Fruit fly (Drosophila melanogaster) whole organism, larva: ENCODE results near the gene Lcp65Af.
"Not testable (repeated sequence)": the region's sequence is repeated elsewhere in the genome, so short reads cannot be mapped to it uniquely, and the experiment has no call there.

Source experiments
- noc ChIP-seq: fragments of 200-800 bp; sonication (Bioruptor generic); optimal IDR thresholded peaks from 3 replicates; lab custom pipeline; 2019; ENCODE audit warnings: missing biosample characterization, mild to moderate bottlenecking, missing genetic modification characterization, moderate library complexity

Gene Lcp65Af

DNA sequence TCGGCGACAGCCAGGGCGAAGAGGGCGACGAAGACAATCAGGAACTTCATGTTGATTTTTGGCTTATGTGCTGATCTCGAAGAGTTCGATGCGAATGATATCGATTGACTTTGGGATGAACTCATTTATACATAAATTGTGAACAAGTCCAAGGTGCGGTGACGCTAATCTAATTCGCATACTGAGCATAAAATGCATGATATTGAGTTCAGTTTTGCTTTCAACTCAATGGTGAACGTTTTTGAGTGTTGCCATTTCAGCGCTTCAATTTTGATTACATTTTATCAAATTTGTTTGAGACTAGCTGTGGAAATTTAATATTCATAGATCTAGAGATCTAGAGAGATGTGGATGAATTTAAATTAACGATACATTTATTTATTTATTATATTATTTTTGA, at the start of gene Lcp65Af:
Lcp65Af (minus strand) TSS at position 101 of the 400 bp plus-strand sequence.
- TF ChIP-seq noc (tag; lab: Kevin White, UChicago): no peak

DNA sequence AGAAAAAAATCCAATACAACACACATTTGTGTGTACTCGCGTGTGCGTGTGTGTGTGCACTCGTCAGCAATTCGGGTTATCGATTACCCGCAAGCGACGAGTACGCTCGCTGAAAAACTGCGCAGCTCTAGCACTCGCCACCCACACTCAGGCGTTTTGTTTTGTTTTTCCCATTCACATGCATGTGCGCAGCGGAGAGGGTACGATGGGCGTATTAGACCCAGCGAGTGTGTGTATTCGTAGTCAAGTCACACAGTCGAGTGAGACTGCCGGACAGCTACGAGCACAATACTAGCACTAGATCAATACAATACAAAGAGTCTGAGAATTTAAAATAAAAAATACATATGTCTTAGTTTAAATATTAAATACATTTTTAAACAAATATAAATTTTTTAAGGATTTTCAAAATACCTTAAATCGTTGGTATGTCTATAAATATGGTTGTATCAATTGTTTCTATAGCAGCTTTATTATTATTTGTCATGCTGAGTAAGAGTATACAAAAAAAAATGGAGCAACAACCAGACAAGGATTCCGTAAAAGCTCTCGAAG, 48.4 kb upstream of the Lcp65Af start, which contains the start of the genes D19B and CG43293:
D19B (minus strand) TSS at position 37 of the 555 bp plus-strand sequence.
CG43293 (plus strand) TSS at position 306 of the 555 bp plus-strand sequence.
- TF ChIP-seq noc (tag; lab: Kevin White, UChicago): peak; percentile 72

DNA sequence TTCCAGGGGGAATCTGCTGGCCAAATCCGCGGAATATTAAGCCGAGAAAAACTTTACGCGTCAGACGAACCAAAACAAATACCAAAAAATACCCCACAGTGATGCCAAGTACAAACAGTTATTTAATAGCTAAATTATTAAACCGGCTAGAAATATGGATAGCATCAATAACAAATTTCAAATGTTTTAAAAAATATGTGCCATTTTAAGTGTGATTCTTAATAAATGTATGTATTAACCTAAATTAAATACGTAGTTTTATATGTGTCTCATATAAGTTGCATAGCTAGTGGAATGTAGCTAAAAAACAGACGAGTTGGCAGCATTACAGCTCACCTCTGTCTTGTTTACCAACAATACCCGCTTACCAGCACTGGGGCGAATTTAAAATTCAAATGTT, 45.2 kb upstream of the Lcp65Af start, which contains the start of gene CG10274:
CG10274 (minus strand) TSS at position 54 of the 400 bp plus-strand sequence.
- TF ChIP-seq noc (tag; lab: Kevin White, UChicago): no peak

DNA sequence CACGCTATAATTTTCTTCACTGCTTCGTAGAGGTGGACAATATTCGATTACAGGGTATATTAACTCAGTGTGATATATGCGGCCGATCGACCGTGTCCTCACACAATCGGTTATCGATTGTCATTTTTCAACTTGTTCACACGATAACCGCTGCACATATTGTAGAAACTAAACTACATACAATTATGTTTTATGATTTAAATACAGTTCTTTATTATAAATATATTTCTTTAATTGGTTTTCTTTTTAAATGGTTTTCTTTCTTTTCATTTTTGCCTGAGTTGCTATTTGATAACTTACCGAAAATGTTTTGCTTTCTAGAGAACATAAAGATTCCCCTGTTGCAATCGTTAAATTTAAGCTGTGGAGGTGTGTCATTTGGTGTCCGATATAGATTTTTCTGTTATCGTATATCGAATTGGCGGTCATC, 37.2 kb upstream of the Lcp65Af start, which contains the start of the genes fmt and CG7376:
fmt (minus strand) TSS at position 55 of the 430 bp plus-strand sequence.
CG7376 (plus strand) TSS at position 423 of the 430 bp plus-strand sequence.
- no peak for TF ChIP-seq noc (tag; lab: Kevin White, UChicago)

DNA sequence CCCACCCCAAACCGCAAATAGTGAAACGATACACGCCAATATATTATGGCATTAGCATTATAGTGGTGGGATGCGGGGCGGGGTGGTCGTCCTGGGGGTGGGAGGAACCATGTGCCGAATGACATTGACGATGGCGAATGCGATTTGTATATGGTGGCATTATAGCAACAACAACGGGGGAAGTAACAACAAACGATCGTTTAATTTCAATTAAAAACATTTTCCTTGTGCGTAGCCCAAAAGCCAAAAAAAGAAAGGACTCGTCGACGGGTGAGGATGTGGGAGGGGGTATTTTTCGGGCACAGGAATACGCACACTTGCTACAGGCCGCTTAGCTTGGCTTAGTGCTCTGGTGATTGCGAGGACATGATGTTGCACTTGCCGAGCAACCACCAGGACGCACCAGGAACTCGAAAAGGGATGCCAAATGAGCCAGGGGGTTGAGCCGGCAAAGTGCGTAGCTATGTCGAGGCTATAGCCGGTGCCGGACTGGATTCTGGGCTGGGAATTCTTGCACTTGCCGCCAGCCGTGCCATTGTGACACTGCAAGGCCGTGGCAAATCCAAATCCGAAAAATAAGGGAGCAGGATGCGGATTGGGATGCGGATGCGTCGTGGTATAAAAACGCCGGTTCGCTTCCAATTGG, 26.0 kb upstream of the Lcp65Af start, which contains the start of gene Prdm13:
Prdm13 (plus strand) TSS at position 645 of the 646 bp plus-strand sequence.
- TF ChIP-seq noc (tag; lab: Kevin White, UChicago): no peak

DNA sequence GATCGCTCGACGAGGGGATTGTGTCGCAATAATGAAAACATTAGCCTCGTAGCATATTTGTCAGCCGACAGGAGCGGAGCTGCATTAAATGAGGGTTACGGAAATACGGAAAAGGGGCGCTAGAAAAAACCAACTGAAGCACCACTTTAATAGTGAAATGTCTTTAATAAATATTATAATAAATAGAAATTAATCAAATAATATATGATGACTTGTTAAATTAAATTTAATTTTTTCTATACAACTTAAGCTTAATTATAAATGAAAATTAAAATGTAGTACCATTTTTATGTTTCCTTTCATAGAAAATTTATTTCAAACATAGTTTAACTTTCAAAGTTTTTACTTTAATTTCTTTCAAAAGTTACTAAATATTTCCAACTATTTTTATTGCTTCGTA, 25.4 kb upstream of the Lcp65Af start:
- no peak for TF ChIP-seq noc (tag; lab: Kevin White, UChicago)

DNA sequence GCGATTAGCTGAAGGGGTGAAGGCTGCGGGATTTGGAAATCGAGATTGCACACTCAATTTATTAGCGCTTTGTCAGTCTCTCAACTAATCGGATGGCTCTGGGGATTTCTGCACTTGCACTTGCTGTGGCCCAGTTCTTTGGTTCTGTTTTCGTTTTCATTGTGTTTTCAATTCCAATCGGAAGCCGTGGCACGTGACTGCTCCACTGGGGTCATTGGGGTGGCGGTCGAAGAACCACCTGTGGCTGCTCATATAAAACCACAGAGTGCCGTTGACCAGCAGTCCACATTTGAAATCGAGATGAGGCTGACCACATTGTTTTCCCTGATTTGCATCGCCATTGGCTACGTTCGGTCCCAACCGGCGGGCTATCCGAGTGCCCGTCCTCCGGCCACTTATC, 23.9 kb upstream of the Lcp65Af start, which contains the start of gene Cpr65Az:
Cpr65Az (plus strand) TSS at position 301 of the 400 bp plus-strand sequence.
- TF ChIP-seq noc (tag; lab: Kevin White, UChicago): no peak

DNA sequence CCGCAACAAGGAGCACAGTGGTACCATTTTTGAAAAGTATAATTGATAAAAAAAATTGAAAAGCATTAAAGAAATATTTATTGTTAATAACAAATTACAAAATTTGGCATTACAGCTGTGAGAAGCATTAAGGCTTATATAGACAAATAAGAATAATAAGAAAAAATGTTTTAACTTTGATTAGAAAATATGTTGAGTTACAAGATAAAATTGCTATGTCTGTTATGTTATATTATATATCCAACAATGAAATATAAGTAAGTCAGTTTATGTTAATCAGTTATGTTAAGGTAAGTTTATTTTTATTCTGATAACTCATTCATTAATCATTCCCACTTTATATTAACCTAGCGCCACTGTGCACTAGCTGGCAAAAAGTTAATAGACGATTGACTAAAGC, 23.3 kb upstream of the Lcp65Af start:
- no peak for TF ChIP-seq noc (tag; lab: Kevin White, UChicago)

DNA sequence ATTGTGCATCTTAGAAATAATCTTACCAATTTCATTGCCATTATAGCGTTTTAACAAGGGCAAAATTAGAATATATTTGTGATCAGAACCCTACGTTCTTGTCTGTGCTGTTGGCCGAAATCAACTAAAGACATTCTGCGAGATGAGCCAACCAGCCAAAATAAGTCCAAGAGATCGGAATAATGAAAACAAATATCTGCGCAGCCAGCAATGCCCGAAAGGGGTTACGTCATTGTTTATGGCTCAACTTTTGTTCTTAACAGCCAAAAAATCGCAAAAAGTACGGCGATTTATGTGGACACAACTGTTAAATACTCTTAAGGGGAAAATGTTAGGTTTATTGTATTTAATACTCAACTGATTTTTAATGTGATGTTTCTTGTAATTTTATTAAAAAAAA, 21.9 kb upstream of the Lcp65Af start, which contains the start of gene Cpr65Ay:
Cpr65Ay (minus strand) TSS at position 101 of the 400 bp plus-strand sequence.
- no peak for TF ChIP-seq noc (tag; lab: Kevin White, UChicago)

DNA sequence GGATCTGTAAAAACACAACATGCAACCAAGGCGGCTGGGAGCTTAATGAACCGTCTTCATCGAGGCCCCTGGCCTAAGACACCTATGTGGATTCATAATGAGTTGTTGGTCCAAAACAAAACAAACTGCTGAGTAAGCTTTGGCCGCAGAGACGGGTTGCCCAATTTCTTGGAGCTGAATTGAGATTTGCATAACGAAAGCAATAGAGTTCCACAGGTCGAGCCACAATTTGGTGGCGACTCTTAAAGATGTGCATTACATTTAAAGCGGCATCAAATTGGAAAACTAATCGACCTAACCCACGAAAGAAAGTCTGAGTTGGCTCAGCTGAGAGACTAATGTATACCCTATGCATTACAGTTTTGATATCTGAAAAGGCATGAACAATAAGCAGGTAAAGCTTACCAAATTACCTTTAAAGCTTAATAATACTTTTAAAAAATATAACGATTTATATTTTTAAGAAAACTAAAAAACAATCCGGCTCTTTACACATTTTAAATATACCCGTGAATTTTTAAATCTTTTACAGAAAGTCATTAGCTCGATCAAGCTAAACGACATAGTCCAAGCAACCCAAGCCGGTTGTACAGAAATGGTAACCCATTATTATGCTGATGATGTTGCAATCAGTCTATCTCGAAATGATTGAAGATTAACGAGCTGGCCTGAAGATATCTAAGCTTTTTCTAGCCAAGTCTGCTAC, 20.9 kb upstream of the Lcp65Af start, which contains the start of gene CG13297:
CG13297 (minus strand) TSS at position 51 of the 706 bp plus-strand sequence.
- peak; percentile 15 for TF ChIP-seq noc (tag; lab: Kevin White, UChicago)

DNA sequence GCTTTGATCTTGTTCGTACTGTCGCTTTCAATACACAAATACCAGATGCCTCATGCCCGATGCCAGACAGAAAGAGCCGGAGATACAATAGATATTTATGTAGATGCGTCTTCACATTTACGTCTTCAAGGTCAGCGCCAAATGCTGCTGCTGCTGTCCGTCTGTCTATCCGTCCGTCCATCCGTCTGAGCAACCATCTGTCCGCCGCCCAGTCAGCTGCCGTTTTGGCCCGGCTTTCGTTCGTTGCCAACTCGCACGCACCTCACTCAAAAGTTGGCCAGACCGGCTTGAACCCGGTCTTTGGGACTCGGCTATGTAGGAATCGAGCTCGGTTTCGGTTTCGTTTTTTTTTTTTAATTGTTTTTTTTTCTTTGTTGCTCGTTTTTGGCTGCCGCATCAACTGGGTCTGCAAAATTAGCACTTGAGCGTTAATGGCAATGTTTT, 18.4 kb upstream of the Lcp65Af start:
- TF ChIP-seq noc (tag; lab: Kevin White, UChicago): no peak

DNA sequence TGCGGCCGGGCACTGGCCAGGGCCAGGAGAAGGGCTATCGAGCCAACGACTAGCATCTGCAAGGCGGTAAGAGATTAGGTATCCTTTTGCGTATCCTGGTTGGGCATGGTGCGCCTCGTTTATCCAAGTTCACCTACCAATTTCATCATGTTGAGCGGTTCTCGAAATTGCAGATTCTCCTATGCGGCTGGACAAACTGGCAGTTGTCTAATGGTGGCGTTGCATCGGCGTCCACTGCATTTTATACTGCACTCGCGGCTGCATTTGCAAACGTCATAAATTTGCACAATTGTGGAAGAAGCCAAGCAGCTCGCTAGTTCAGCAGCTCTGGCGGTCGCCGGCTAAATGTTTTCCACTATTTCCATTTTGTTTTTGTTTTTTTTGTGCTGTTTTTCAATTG, 15.9 kb upstream of the Lcp65Af start, which contains the start of gene Acp65Aa:
Acp65Aa (minus strand) TSS at position 215 of the 400 bp plus-strand sequence.
- TF ChIP-seq noc (tag; lab: Kevin White, UChicago): no peak

DNA sequence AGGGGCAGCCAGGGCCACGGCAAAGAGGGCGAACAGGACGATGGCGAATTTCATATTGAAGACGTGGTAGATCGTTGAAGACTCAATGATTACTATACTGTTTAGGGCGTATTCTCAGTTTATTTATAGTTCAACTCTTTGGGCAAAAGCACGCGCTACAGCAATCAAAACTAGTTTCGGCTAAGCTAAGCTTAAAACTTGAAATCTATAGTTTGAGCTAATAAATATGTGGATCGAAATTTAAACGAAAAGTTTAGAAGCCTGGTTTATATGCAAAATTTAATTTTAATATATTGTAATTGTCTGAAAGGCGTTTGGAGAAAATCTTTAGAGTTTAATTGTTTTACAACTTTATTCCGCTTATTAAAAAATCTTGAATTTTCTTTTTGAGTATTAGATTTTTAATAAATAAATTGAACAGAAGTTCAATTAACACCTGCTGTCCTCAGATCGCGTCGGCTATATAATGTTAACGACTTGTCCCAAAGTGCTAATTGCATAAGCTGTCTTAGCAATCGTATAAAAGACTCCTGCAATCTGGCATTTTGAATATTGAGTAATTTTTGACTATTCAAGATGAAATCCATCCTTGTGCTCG, 14.3 kb upstream of the Lcp65Af start, which contains the start of the genes Cpr65Ax2 and Lcp65Aa:
Cpr65Ax2 (minus strand) TSS at position 101 of the 598 bp plus-strand sequence.
Lcp65Aa (plus strand) TSS at position 548 of the 598 bp plus-strand sequence.
- not testable (repeated sequence) for TF ChIP-seq noc (tag; lab: Kevin White, UChicago)

DNA sequence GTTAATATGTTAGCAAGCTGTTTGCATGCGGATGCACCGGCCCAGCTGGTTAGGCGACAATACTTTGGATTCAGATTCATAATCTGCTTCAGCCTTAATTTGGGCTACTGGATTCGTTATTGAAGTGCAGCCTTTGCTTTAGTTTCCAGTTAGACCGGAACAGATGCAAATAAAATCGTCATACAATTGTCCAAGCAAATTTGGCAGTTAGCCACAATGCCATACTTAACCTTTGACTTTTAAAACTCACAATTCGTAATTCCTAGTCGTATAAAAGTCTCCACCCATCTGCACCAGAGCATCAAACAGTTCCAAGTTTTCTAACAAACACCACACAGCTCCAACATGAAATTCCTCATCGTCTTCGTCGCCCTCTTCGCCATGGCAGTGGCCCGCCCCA, 12.7 kb upstream of the Lcp65Af start, which contains the start of gene Lcp65Ab1:
Lcp65Ab1 (plus strand) TSS at position 301 of the 400 bp plus-strand sequence.
- TF ChIP-seq noc (tag; lab: Kevin White, UChicago): not testable (repeated sequence)

DNA sequence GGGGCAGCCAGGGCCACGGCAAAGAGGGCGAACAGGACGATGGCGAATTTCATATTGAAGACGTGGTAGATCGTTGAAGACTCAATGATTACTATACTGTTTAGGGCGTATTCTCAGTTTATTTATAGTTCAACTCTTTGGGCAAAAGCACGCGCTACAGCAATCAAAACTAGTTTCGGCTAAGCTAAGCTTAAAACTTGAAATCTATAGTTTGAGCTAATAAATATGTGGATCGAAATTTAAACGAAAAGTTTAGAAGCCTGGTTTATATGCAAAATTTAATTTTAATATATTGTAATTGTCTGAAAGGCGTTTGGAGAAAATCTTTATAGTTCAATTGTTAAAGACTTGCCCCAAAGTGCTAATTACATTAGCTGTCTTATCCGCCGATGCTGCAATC, 11.3 kb upstream of the Lcp65Af start, which contains the start of gene Cpr65Ax1:
Cpr65Ax1 (minus strand) TSS at position 101 of the 400 bp plus-strand sequence.
- TF ChIP-seq noc (tag; lab: Kevin White, UChicago): not testable (repeated sequence)
